Worm (Caenorhabditis elegans): ENCODE measurements around the gene srw-12.

DNA sequence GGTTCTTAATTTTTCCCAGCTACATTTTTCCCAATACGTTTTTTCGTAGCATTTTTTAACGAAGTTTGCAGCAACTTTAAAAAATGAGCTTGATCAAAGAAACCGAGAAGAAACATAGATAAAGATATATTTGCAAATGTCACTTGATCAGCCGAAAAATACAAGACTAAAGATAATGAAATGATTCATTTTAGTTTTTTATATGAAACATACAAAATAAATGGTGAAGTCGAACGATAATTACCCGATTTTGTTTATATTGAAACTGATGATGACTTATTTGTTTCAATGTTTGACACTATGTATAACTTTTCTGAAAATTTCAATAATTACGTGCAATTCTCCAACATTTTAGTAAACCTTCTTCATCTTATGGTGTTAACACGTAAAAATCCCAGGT is 29.9 kb upstream of the srw-12 start, which contains the start of gene srw-22:
- TF ChIP-seq ama-1 (optimal IDR thresholded peaks at IDR 0.05) (no peak), tbx-2 (tag; optimal IDR thresholded peaks at IDR 0.05) (no peak), dmd-4 (tag; optimal IDR thresholded peaks at IDR 0.05; ENCODE audit: borderline replicate concordance) (no peak), elt-4 (tag; optimal IDR thresholded peaks at IDR 0.05) (no peak), hlh-15 (tag; optimal IDR thresholded peaks at IDR 0.05) (no peak), pqm-1 (tag; optimal IDR thresholded peaks at IDR 0.05) (no peak), ref-2 (tag; optimal IDR thresholded peaks at IDR 0.05) (no peak), dve-1 (tag; optimal IDR thresholded peaks at IDR 0.05) (no peak), fax-1 (tag; optimal IDR thresholded peaks at IDR 0.05) (no peak), pha-4 (tag; optimal IDR thresholded peaks at IDR 0.05) (no peak), elt-2 (tag; optimal IDR thresholded peaks at IDR 0.05) (no peak), ceh-24 (tag; optimal IDR thresholded peaks at IDR 0.05) (no peak), ceh-9 (tag; optimal IDR thresholded peaks at IDR 0.05) (no peak)
